Worm (Caenorhabditis elegans) whole organism, young adult: ENCODE data around the gene F15A4.2.

Experiments used
- B0019.2 ChIP-seq: fragments of 200-800 bp; sonication (Bioruptor generic); conservative IDR thresholded peaks from 2 replicates; pipeline ENCODE4 v1.3.6; 2022; ENCODE audit warnings: missing genetic modification reagents, missing genetic modification characterization, missing compliant biosample characterization
- B0261.1 ChIP-seq: sonication (generic microtip); optimal IDR thresholded peaks from 2 replicates; lab custom pipeline; 2016; ENCODE audit warnings: mild to moderate bottlenecking, missing genetic modification characterization, moderate library complexity, missing compliant biosample characterization
- F23B12.7 ChIP-seq: sonication (generic microtip); optimal IDR thresholded peaks from 2 replicates; lab custom pipeline; 2017; ENCODE audit warnings: missing genetic modification characterization, mild to moderate bottlenecking, missing compliant biosample characterization, antibody characterized with exemption, moderate library complexity; ENCODE audit not compliant: insufficient read depth
- F33H1.4 ChIP-seq: fragments of 200-800 bp; sonication (Bioruptor generic); IDR thresholded peaks from 2 replicates; pipeline ENCODE4 v1.3.6; 2022; ENCODE audit warnings: missing genetic modification reagents, missing genetic modification characterization, missing compliant biosample characterization
- F37B4.10 ChIP-seq: fragments of 200-800 bp; sonication (Bioruptor generic); IDR thresholded peaks from 2 replicates; pipeline ENCODE4 v1.3.6; 2022; ENCODE audit warnings: missing genetic modification characterization, missing compliant biosample characterization
- F49E8.2 ChIP-seq: sonication (generic microtip); optimal IDR thresholded peaks from 3 replicates; lab custom pipeline; 2017; ENCODE audit warnings: missing genetic modification characterization, mild to moderate bottlenecking, missing compliant biosample characterization, antibody characterized with exemption, moderate library complexity; ENCODE audit not compliant: insufficient read depth
- F55B11.4 ChIP-seq: sonication (generic microtip); optimal IDR thresholded peaks from 2 replicates; lab custom pipeline; 2016; ENCODE audit warnings: missing compliant biosample characterization, missing genetic modification characterization, borderline replicate concordance; ENCODE audit not compliant: insufficient read depth
- F57C9.4 ChIP-seq: sonication (generic microtip); optimal IDR thresholded peaks from 2 replicates; lab custom pipeline; 2017; ENCODE audit warnings: mild to moderate bottlenecking, missing genetic modification characterization, missing compliant biosample characterization
- K11D2.4 ChIP-seq: fragments of 200-800 bp; sonication (Bioruptor generic); IDR thresholded peaks from 2 replicates; pipeline ENCODE4 v1.3.6; 2022; ENCODE audit warnings: missing genetic modification reagents, missing genetic modification characterization, missing compliant biosample characterization
- K12H6.12 ChIP-seq: fragments of 200-800 bp; sonication (Bioruptor generic); optimal IDR thresholded peaks from 2 replicates; lab custom pipeline; 2018; ENCODE audit warnings: mild to moderate bottlenecking, missing genetic modification characterization, missing compliant biosample characterization
- T26A5.8 ChIP-seq: sonication (generic microtip); optimal IDR thresholded peaks from 2 replicates; lab custom pipeline; 2016; ENCODE audit warnings: missing genetic modification characterization, missing compliant biosample characterization
- Y53G8AR.9 ChIP-seq: fragments of 200-800 bp; sonication (Bioruptor generic); conservative IDR thresholded peaks from 2 replicates; pipeline ENCODE4 v1.3.6; 2022; ENCODE audit warnings: missing genetic modification reagents, missing genetic modification characterization, missing compliant biosample characterization
- akir-1 ChIP-seq: fragments of 200-800 bp; sonication (Bioruptor generic); optimal IDR thresholded peaks from 2 replicates; lab custom pipeline; 2018; ENCODE audit warnings: mild to moderate bottlenecking, missing genetic modification characterization, moderate library complexity, missing compliant biosample characterization
- ama-1 ChIP-seq, 3 experiments: fragments of 150-350 bp in 1 of 3; sonication (generic microtip) in 2 of 3; optimal IDR thresholded peaks; 2 replicates each; lab custom pipeline; 2014 to 2018; ENCODE audit warnings: missing biosample characterization in 2 of 3, missing genetic modification characterization in 2 of 3, missing genetic modification reagents in 2 of 3
- aptf-3 ChIP-seq: fragments of 200-800 bp; sonication (Bioruptor generic); IDR thresholded peaks from 2 replicates; pipeline ENCODE4 v1.3.6; 2022; ENCODE audit warnings: missing genetic modification characterization, missing compliant biosample characterization
- ceh-100 ChIP-seq: fragments of 200-800 bp; sonication (Bioruptor generic); IDR thresholded peaks from 2 replicates; pipeline ENCODE4 v1.3.6; 2022; ENCODE audit warnings: missing genetic modification reagents, missing genetic modification characterization, missing compliant biosample characterization
- chd-7 ChIP-seq: sonication (generic microtip); optimal IDR thresholded peaks from 2 replicates; lab custom pipeline; 2016; ENCODE audit warnings: mild to moderate bottlenecking, missing genetic modification characterization, moderate library complexity, missing compliant biosample characterization
- die-1 ChIP-seq: sonication (generic microtip); optimal IDR thresholded peaks from 2 replicates; lab custom pipeline; 2016; ENCODE audit warnings: missing genotype, mild to moderate bottlenecking, missing genetic modification characterization, missing compliant biosample characterization
- fkh-3 ChIP-seq: sonication (generic microtip); optimal IDR thresholded peaks from 2 replicates; lab custom pipeline; 2016; ENCODE audit warnings: mild to moderate bottlenecking, missing genetic modification characterization, missing compliant biosample characterization
- hmg-1.2 ChIP-seq: fragments of 200-800 bp; sonication (Bioruptor generic); IDR thresholded peaks from 2 replicates; pipeline ENCODE4 v1.3.6; 2022; ENCODE audit warnings: missing genetic modification reagents, missing genetic modification characterization, missing compliant biosample characterization
- hsf-1 ChIP-seq: fragments of 200-800 bp; sonication (Bioruptor generic); IDR thresholded peaks from 2 replicates; pipeline ENCODE4 v1.3.6; 2022; ENCODE audit warnings: missing genetic modification reagents, missing genetic modification characterization, missing compliant biosample characterization
- lir-1 ChIP-seq: fragments of 200-800 bp; sonication (Bioruptor generic); conservative IDR thresholded peaks from 2 replicates; pipeline ENCODE4 v1.3.6; 2022; ENCODE audit warnings: missing genetic modification reagents, missing genetic modification characterization, missing compliant biosample characterization
- madf-6 ChIP-seq: fragments of 200-800 bp; sonication (Bioruptor generic); IDR thresholded peaks from 2 replicates; pipeline ENCODE4 v1.3.6; 2022; ENCODE audit warnings: missing genetic modification reagents, missing genetic modification characterization, missing compliant biosample characterization
- mxl-1 ChIP-seq: sonication (generic microtip); optimal IDR thresholded peaks from 2 replicates; lab custom pipeline; 2016; ENCODE audit warnings: missing genetic modification characterization, missing compliant biosample characterization
- nhr-120 ChIP-seq: fragments of 200-800 bp; sonication (Bioruptor generic); IDR thresholded peaks from 2 replicates; pipeline ENCODE4 v1.3.6; 2022; ENCODE audit warnings: missing genetic modification characterization, missing compliant biosample characterization
- nhr-179 ChIP-seq: sonication (generic microtip); optimal IDR thresholded peaks from 2 replicates; lab custom pipeline; 2016; ENCODE audit warnings: mild to moderate bottlenecking, missing genetic modification characterization, missing compliant biosample characterization
- pbrm-1 ChIP-seq: fragments of 200-800 bp; sonication (Bioruptor generic); IDR thresholded peaks from 2 replicates; pipeline ENCODE4 v1.3.6; 2022; ENCODE audit warnings: missing genetic modification reagents, missing genetic modification characterization, missing compliant biosample characterization
- rcor-1 ChIP-seq: fragments of 200-800 bp; sonication (Bioruptor generic); IDR thresholded peaks from 2 replicates; pipeline ENCODE4 v1.3.6; 2022; ENCODE audit warnings: missing genetic modification reagents, missing genetic modification characterization, missing compliant biosample characterization
- rec-8 ChIP-seq, 2 experiments: sonication (generic microtip); optimal IDR thresholded peaks; 2 replicates each; lab custom pipeline; 2016; ENCODE audit warnings: mild to moderate bottlenecking in 2 of 2, missing genetic modification characterization in 2 of 2, missing genetic modification reagents in 2 of 2, missing genotype in 2 of 2, missing biosample characterization in 1 of 2, missing compliant biosample characterization in 1 of 2, moderate library complexity in 1 of 2
- sea-2 ChIP-seq: fragments of 200-800 bp; sonication (Bioruptor generic); IDR thresholded peaks from 2 replicates; pipeline ENCODE4 v1.3.6; 2022; ENCODE audit warnings: missing genetic modification characterization, missing compliant biosample characterization
- snpc-3.4 ChIP-seq: sonication (generic microtip); optimal IDR thresholded peaks from 2 replicates; lab custom pipeline; 2017; ENCODE audit warnings: missing genetic modification characterization, mild to moderate bottlenecking, missing compliant biosample characterization, antibody characterized with exemption, moderate library complexity, missing genotype, missing genetic modification reagents
- somi-1 ChIP-seq: fragments of 200-800 bp; sonication (Bioruptor generic); optimal IDR thresholded peaks from 2 replicates; lab custom pipeline; 2018; ENCODE audit warnings: mild to moderate bottlenecking, missing genetic modification characterization, missing compliant biosample characterization
- tbp1 ChIP-seq: fragments of 200-800 bp; sonication (Bioruptor generic); optimal IDR thresholded peaks from 2 replicates; lab custom pipeline; 2018; ENCODE audit warnings: mild to moderate bottlenecking, missing genetic modification characterization, missing compliant biosample characterization
- tbx-9 ChIP-seq: sonication (generic microtip); optimal IDR thresholded peaks from 2 replicates; lab custom pipeline; 2016; ENCODE audit warnings: borderline replicate concordance, missing genetic modification characterization, inconsistent platforms, missing compliant biosample characterization
- tlf-1 ChIP-seq: fragments of 200-800 bp; sonication (Bioruptor generic); optimal IDR thresholded peaks from 2 replicates; lab custom pipeline; 2018; ENCODE audit warnings: mild to moderate bottlenecking, missing genetic modification characterization, missing compliant biosample characterization
- zfh-2 ChIP-seq: fragments of 200-800 bp; sonication (Bioruptor generic); conservative IDR thresholded peaks from 2 replicates; pipeline ENCODE4 v1.3.6; 2022; ENCODE audit warnings: missing genetic modification reagents, missing genetic modification characterization, missing compliant biosample characterization
- ztf-18 ChIP-seq: sonication (generic microtip); optimal IDR thresholded peaks from 2 replicates; lab custom pipeline; 2016; ENCODE audit warnings: missing genotype, mild to moderate bottlenecking, missing genetic modification characterization, missing compliant biosample characterization
- ztf-25 ChIP-seq: fragments of 200-800 bp; sonication (Bioruptor generic); IDR thresholded peaks from 2 replicates; pipeline ENCODE4 v1.3.6; 2022; ENCODE audit warnings: missing genetic modification reagents, missing genetic modification characterization, missing compliant biosample characterization
- ztf-26 ChIP-seq: sonication (generic microtip); optimal IDR thresholded peaks from 2 replicates; lab custom pipeline; 2017; ENCODE audit warnings: missing genetic modification characterization, missing compliant biosample characterization
- ztf-3 ChIP-seq: fragments of 200-800 bp; sonication (Bioruptor generic); optimal IDR thresholded peaks from 2 replicates; lab custom pipeline; 2018; ENCODE audit warnings: mild to moderate bottlenecking, missing genetic modification characterization, missing compliant biosample characterization
- ztf-6 ChIP-seq: fragments of 200-800 bp; sonication (Bioruptor generic); IDR thresholded peaks from 2 replicates; pipeline ENCODE4 v1.3.6; 2022; ENCODE audit warnings: missing genetic modification reagents, missing genetic modification characterization, missing compliant biosample characterization

F15A4.2 gene

DNA sequence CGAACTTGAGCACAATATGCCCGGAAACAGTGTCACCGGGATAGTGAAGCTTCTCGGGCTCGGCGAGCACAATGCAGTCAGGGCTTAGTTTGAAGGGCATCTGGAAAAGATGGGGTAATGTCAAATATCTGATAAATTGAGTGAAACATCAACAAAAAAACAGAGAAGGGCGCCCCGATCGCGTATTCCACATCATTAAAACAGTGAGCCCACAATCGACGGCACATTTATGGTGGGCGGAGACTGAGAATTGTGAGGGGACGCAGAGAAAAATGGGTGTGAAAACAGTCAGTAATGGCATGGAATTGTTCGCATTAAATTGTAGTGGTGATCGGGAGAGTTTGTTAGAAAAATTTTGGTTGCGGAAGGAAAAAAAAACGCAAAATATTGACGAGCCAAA, 18.5 kb downstream of the F15A4.2 start, which contains the start of gene arrd-9:
arrd-9 (minus strand) TSS at position 101 of the 400 bp plus-strand sequence.
- TF ChIP-seq ceh-100 (no peak), ama-1 (optimal IDR thresholded peaks at IDR 0.05; lab: Kevin White, UChicago) (no peak), ama-1 (GFP tag; optimal IDR thresholded peaks at IDR 0.05; lab: Kevin White, UChicago) (no peak), sea-2 (GFP tag; lab: Robert Waterston, UW) (no peak), chd-7 (no peak), madf-6 (no peak), mxl-1 (tag; lab: Kevin White, UChicago) (no peak), tlf-1 (GFP tag; lab: Kevin White, UChicago) (no peak), akir-1 (GFP tag; lab: Kevin White, UChicago) (no peak), aptf-3 (GFP tag; lab: Robert Waterston, UW) (no peak), tbx-9 (no peak), hmg-1.2 (GFP tag; lab: Robert Waterston, UW) (no peak), rcor-1 (GFP tag; lab: Robert Waterston, UW) (no peak), hsf-1 (GFP tag; lab: Robert Waterston, UW) (no peak), F55B11.4 (tag; lab: Kevin White, UChicago) (no peak), ztf-18 (tag; lab: Kevin White, UChicago) (no peak), ztf-3 (no peak), die-1 (tag; lab: Kevin White, UChicago) (no peak), K12H6.12 (tag; lab: Kevin White, UChicago) (no peak), pbrm-1 (no peak)

DNA sequence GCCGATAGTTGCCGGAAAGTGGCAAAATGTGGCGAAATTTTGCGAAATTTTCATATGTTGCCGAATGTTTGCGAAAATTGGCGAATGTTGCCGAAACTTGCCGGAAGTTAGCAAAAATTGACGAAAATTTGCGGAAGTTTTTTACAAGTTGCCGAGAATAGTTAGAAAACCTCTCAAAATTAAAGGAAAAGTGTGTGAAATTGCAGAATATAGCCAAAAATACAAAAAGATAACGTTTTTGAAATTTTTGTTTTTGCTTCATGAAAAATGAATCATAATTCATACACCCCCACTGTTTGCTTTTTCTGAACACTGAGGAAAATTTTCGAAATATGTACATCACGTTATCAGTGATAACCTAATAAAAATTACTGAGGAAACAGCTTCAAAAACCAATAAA, 19.3 kb downstream of the F15A4.2 start:
- no peak for TF ChIP-seq somi-1
- TF ChIP-seq, all 124 proteins: peak for 0

DNA sequence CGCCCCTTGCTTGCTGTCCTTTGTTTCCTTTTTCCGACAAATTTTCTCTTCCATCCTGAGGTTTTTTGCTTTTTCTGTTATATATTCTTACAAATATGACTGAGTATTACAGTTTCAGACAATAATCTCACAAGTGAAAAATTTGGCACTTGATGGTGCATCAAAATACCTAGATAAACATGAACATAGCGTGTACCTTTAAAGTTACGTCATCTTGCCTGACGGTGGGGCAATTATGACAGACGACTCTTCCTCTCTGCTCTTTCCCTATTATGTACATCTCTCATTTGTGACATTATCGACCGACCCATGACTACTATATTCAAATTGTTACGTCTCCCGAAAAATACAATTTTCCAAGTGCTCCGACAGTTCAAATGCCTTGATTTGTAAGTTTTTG, 20.3 kb downstream of the F15A4.2 start, which contains the start of gene fbxb-102:
fbxb-102 (plus strand) TSS at position 301 of the 400 bp plus-strand sequence.
- TF ChIP-seq B0019.2 (GFP tag; lab: Robert Waterston, UW) (no peak), hsf-1 (GFP tag; lab: Robert Waterston, UW) (no peak), Y53G8AR.9 (GFP tag; lab: Robert Waterston, UW) (no peak), lir-1 (no peak), F49E8.2 (tag; lab: Kevin White, UChicago) (no peak), F37B4.10 (GFP tag; lab: Robert Waterston, UW) (no peak), snpc-3.4 (tag; lab: Kevin White, UChicago) (no peak), ztf-26 (tag; lab: Kevin White, UChicago) (no peak), ztf-6 (GFP tag; lab: Robert Waterston, UW) (no peak), F33H1.4 (no peak), T26A5.8 (tag; lab: Kevin White, UChicago) (no peak), zfh-2 (GFP tag; lab: Robert Waterston, UW) (no peak)
- TF ChIP-seq, all 124 proteins: peak for 0

DNA sequence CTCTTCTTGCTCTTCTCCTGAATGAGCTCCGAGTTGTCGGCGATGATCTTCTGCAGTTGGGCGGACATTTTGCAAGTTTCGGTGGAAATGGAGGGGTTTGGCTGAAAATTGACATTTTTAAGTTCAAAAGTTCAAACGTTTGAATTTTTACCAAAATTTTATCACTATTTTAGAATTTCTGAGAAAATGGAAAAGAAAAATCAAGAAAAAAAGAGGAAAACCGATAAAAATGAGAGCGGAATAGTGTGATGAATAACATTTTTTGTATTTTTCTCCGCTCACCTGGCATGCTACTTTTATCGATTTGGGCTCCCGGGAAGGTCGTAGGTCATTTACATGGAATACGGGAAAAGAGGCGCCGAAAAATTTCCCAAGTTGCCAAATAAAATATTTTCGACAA, 22.7 kb downstream of the F15A4.2 start, which contains the start of gene F15A4.10:
F15A4.10 (minus strand) TSS at position 101 of the 400 bp plus-strand sequence.
- TF ChIP-seq nhr-120 (GFP tag; lab: Robert Waterston, UW) (no peak), B0261.1 (tag; lab: Kevin White, UChicago) (no peak), rec-8 (tag; optimal IDR thresholded peaks at IDR 0.05; lab: Kevin White, UChicago) (no peak), F23B12.7 (tag; lab: Kevin White, UChicago) (no peak), Y53G8AR.9 (GFP tag; lab: Robert Waterston, UW) (no peak), K11D2.4 (no peak), fkh-3 (tag; lab: Kevin White, UChicago) (no peak), tbp1 (GFP tag; lab: Kevin White, UChicago) (no peak), nhr-179 (no peak), mxl-1 (tag; lab: Kevin White, UChicago) (no peak), somi-1 (no peak), snpc-3.4 (tag; lab: Kevin White, UChicago) (no peak), F57C9.4 (tag; lab: Kevin White, UChicago) (no peak), ztf-25 (no peak)
